Fruit fly (Drosophila melanogaster) whole organism, pupa: ENCODE measurements around the gene CG3552.

Source experiments
- CG10348 ChIP-seq: fragments of 200-800 bp; sonication (Bioruptor generic); IDR thresholded peaks from 2 replicates; pipeline ENCODE4 v1.3.6; 2022; ENCODE audit warnings: missing biosample characterization, missing genetic modification characterization
- CG12605 ChIP-seq: fragments of 200-800 bp; sonication (Bioruptor generic); IDR thresholded peaks from 2 replicates; pipeline ENCODE4 v1.3.6; 2022; ENCODE audit warnings: missing biosample characterization, missing genetic modification characterization
- CG13204 ChIP-seq: fragments of 200-800 bp; sonication (Bioruptor generic); optimal IDR thresholded peaks from 2 replicates; lab custom pipeline; 2018; ENCODE audit warnings: missing biosample characterization, mild to moderate bottlenecking, missing genetic modification characterization, moderate library complexity
- CG14655 ChIP-seq: fragments of 200-800 bp; sonication (Bioruptor generic); optimal IDR thresholded peaks from 3 replicates; lab custom pipeline; 2017; ENCODE audit warnings: mild to moderate bottlenecking, missing biosample characterization, missing genetic modification reagents, missing genetic modification characterization
- CG15710 ChIP-seq: fragments of 200-800 bp; sonication (Bioruptor generic); optimal IDR thresholded peaks from 2 replicates; lab custom pipeline; 2018; ENCODE audit warnings: missing biosample characterization, mild to moderate bottlenecking, missing genetic modification characterization, moderate library complexity
- CG17806 ChIP-seq: fragments of 200-800 bp; sonication (Bioruptor generic); optimal IDR thresholded peaks from 2 replicates; lab custom pipeline; 2018; ENCODE audit warnings: missing biosample characterization, mild to moderate bottlenecking, missing genetic modification characterization, moderate library complexity
- CG32121 ChIP-seq: fragments of 200-800 bp; sonication (Bioruptor generic); IDR thresholded peaks from 2 replicates; pipeline ENCODE4 v1.3.6; 2022; ENCODE audit warnings: missing biosample characterization, missing genetic modification characterization
- CG34367 ChIP-seq: fragments of 200-800 bp; sonication (Bioruptor generic); optimal IDR thresholded peaks from 2 replicates; lab custom pipeline; 2018; ENCODE audit warnings: missing biosample characterization, mild to moderate bottlenecking, missing genetic modification characterization
- CG4496 ChIP-seq: fragments of 200-800 bp; sonication (Bioruptor generic); IDR thresholded peaks from 3 replicates; pipeline ENCODE4 v1.3.6; 2022; ENCODE audit warnings: missing biosample characterization, missing genetic modification characterization
- CG8159 ChIP-seq: fragments of 200-800 bp; sonication (Bioruptor generic); optimal IDR thresholded peaks from 3 replicates; lab custom pipeline; 2018; ENCODE audit warnings: missing biosample characterization, mild to moderate bottlenecking, missing genetic modification characterization, moderate library complexity
- CG8301 ChIP-seq: fragments of 200-800 bp; sonication (Bioruptor generic); optimal IDR thresholded peaks from 2 replicates; lab custom pipeline; 2018; ENCODE audit warnings: missing biosample characterization, mild to moderate bottlenecking, missing genetic modification characterization
- CG9948 ChIP-seq: fragments of 200-800 bp; sonication (Bioruptor generic); optimal IDR thresholded peaks from 2 replicates; lab custom pipeline; 2018; ENCODE audit warnings: missing biosample characterization, mild to moderate bottlenecking, missing genetic modification characterization, moderate library complexity
- D1 ChIP-seq: fragments of 200-800 bp; sonication (Bioruptor generic); optimal IDR thresholded peaks from 2 replicates; lab custom pipeline; 2018; ENCODE audit warnings: missing biosample characterization, mild to moderate bottlenecking, missing genetic modification characterization, moderate library complexity
- EcR ChIP-seq: fragments of 200-800 bp; sonication (Bioruptor generic); optimal IDR thresholded peaks from 3 replicates; lab custom pipeline; 2019; ENCODE audit warnings: missing biosample characterization, missing genetic modification characterization, mild to moderate bottlenecking, moderate library complexity, missing genetic modification reagents
- Ets98B ChIP-seq: fragments of 200-800 bp; sonication (Bioruptor generic); IDR thresholded peaks from 2 replicates; pipeline ENCODE4 v1.3.6; 2022; ENCODE audit warnings: missing biosample characterization, missing genetic modification characterization
- Pif1A ChIP-seq: fragments of 200-800 bp; sonication (Bioruptor generic); optimal IDR thresholded peaks from 3 replicates; lab custom pipeline; 2016; ENCODE audit warnings: missing biosample characterization, missing genetic modification characterization
- Pif1B ChIP-seq: fragments of 200-800 bp; sonication (Bioruptor generic); optimal IDR thresholded peaks from 3 replicates; lab custom pipeline; 2016; ENCODE audit warnings: missing biosample characterization, missing genetic modification characterization
- Snoo ChIP-seq: fragments of 200-800 bp; sonication (Bioruptor generic); optimal IDR thresholded peaks from 3 replicates; lab custom pipeline; 2017; ENCODE audit warnings: missing biosample characterization, mild to moderate bottlenecking, missing genetic modification characterization, inconsistent platforms
- fd96Ca ChIP-seq: fragments of 200-800 bp; sonication (Bioruptor generic); IDR thresholded peaks from 3 replicates; pipeline ENCODE4 v1.3.6; 2022; ENCODE audit warnings: missing biosample characterization, missing genetic modification characterization
- gl ChIP-seq: fragments of 200-800 bp; sonication (Bioruptor generic); optimal IDR thresholded peaks from 2 replicates; lab custom pipeline; 2018; ENCODE audit warnings: missing biosample characterization, mild to moderate bottlenecking, missing genetic modification characterization
- rn ChIP-seq: fragments of 200-800 bp; sonication (Bioruptor generic); IDR thresholded peaks from 2 replicates; pipeline ENCODE4 v1.3.6; 2022; ENCODE audit warnings: missing biosample characterization, missing genetic modification characterization

CG3552 gene

dm6 chr3L:9503552-9504317 is 47.6 kb downstream of the CG3552 start:
- TF ChIP-seq CG13204 (GFP tag; lab: Kevin White, UChicago) (no peak), EcR (GFP tag; lab: Kevin White, UChicago) (no peak), CG15710 (no peak), D1 (tag; lab: Kevin White, UChicago) (no peak), CG4496 (GFP tag; lab: Robert Waterston, UW) (0 out of 3 replicates have a peak, but pooled peaks have one; percentile 9), Snoo (tag; lab: Kevin White, UChicago) (no peak), gl (no peak), Ets98B (no peak), CG9948 (tag; lab: Kevin White, UChicago) (peak; percentile 38), CG10348 (no peak), fd96Ca (no peak; the same call in 2 of the 3 replicates), CG8301 (tag; lab: Kevin White, UChicago) (peak; percentile 31), CG34367 (tag; lab: Kevin White, UChicago) (no peak), CG8159 (tag; lab: Kevin White, UChicago) (no peak), Pif1B (GFP tag; lab: Kevin White, UChicago) (peak; percentile 8), CG14655 (no peak), Pif1A (GFP tag; lab: Kevin White, UChicago) (peak; percentile 7), rn (no peak), CG12605 (GFP tag; lab: Robert Waterston, UW) (no peak), CG17806 (tag; lab: Kevin White, UChicago) (peak; percentile 39), CG32121 (GFP tag; lab: Robert Waterston, UW) (0 out of 2 replicates have a peak, but pooled peaks have one; percentile 21)

dm6 chr3L:9504530-9504929 is 48.4 kb downstream of the CG3552 start:
- TF ChIP-seq CG32121 (GFP tag; lab: Robert Waterston, UW) = no peak
- no peak for TF ChIP-seq CG10348
- no peak for TF ChIP-seq Snoo (tag; lab: Kevin White, UChicago)
- TF ChIP-seq CG12605 (GFP tag; lab: Robert Waterston, UW) = no peak
- no peak for TF ChIP-seq D1 (tag; lab: Kevin White, UChicago)
- no peak for TF ChIP-seq CG8159 (tag; lab: Kevin White, UChicago)
- TF ChIP-seq CG34367 (tag; lab: Kevin White, UChicago) = no peak
- TF ChIP-seq rn = no peak
- no peak for TF ChIP-seq CG14655
- TF ChIP-seq EcR (GFP tag; lab: Kevin White, UChicago) = no peak
- TF ChIP-seq CG4496 (GFP tag; lab: Robert Waterston, UW) = no peak
- TF ChIP-seq CG9948 (tag; lab: Kevin White, UChicago) = no peak
- no peak for TF ChIP-seq CG8301 (tag; lab: Kevin White, UChicago)
- TF ChIP-seq CG17806 (tag; lab: Kevin White, UChicago) = no peak
- no peak for TF ChIP-seq fd96Ca
- TF ChIP-seq Pif1B (GFP tag; lab: Kevin White, UChicago) = no peak
- no peak for TF ChIP-seq CG15710
- TF ChIP-seq gl = no peak
- no peak for TF ChIP-seq Pif1A (GFP tag; lab: Kevin White, UChicago)

dm6 chr3L:9505007-9505712 is 49.0 kb downstream of the CG3552 start, which contains the start of gene path:
Gene path, minus strand, starts transcription at chr3L:9505328.
- TF ChIP-seq Snoo (tag; lab: Kevin White, UChicago) = peak; percentile 46
- peak; percentile 12; the same call in 1 of the 2 replicates for TF ChIP-seq CG32121 (GFP tag; lab: Robert Waterston, UW)
- TF ChIP-seq gl = no peak
- peak; percentile 76 for TF ChIP-seq CG8159 (tag; lab: Kevin White, UChicago)
- TF ChIP-seq CG34367 (tag; lab: Kevin White, UChicago) = no peak
- TF ChIP-seq fd96Ca = no peak
- peak; percentile 55 for TF ChIP-seq CG9948 (tag; lab: Kevin White, UChicago)
- no peak for TF ChIP-seq CG10348
- peak; percentile 80 for TF ChIP-seq D1 (tag; lab: Kevin White, UChicago)
- TF ChIP-seq CG15710 = peak; percentile 45
- peak; percentile 1 for TF ChIP-seq Pif1B (GFP tag; lab: Kevin White, UChicago)
- TF ChIP-seq rn = no peak
- no peak for TF ChIP-seq CG12605 (GFP tag; lab: Robert Waterston, UW)
- TF ChIP-seq Ets98B = peak; percentile 19; the same call in 1 of the 2 replicates
- peak; percentile 44 for TF ChIP-seq CG14655
- no peak for TF ChIP-seq CG8301 (tag; lab: Kevin White, UChicago)
- peak; percentile 56; the same call in 1 of the 3 replicates for TF ChIP-seq CG4496 (GFP tag; lab: Robert Waterston, UW)
- peak; percentile 12 for TF ChIP-seq CG17806 (tag; lab: Kevin White, UChicago)
- peak; percentile 58 for TF ChIP-seq EcR (GFP tag; lab: Kevin White, UChicago)

dm6 chr3L:9505713-9506062 is 49.6 kb downstream of the CG3552 start:
- TF ChIP-seq CG13204 (GFP tag; lab: Kevin White, UChicago) = no peak
- TF ChIP-seq EcR (GFP tag; lab: Kevin White, UChicago) = peak; percentile 92

dm6 chr3L:9506421-9506820 is 50.3 kb downstream of the CG3552 start:
- TF ChIP-seq CG14655 (no peak), Pif1A (GFP tag; lab: Kevin White, UChicago) (no peak), CG10348 (no peak), CG12605 (GFP tag; lab: Robert Waterston, UW) (no peak), fd96Ca (no peak), Snoo (tag; lab: Kevin White, UChicago) (no peak), CG8159 (tag; lab: Kevin White, UChicago) (no peak), CG4496 (GFP tag; lab: Robert Waterston, UW) (no peak), D1 (tag; lab: Kevin White, UChicago) (no peak), CG17806 (tag; lab: Kevin White, UChicago) (no peak), Ets98B (no peak), rn (no peak), CG15710 (no peak), CG32121 (GFP tag; lab: Robert Waterston, UW) (no peak), CG13204 (GFP tag; lab: Kevin White, UChicago) (no peak), CG9948 (tag; lab: Kevin White, UChicago) (no peak), CG34367 (tag; lab: Kevin White, UChicago) (no peak)
